Fruit fly (Drosophila melanogaster) whole organism, embryonic: ENCODE measurements around the gene Tim9b.

Experiments
- Bdp1 ChIP-seq: fragments of 200-800 bp; sonication (Bioruptor generic); optimal IDR thresholded peaks from 3 replicates; lab custom pipeline; 2016; ENCODE audit warnings: missing biosample characterization, missing genetic modification characterization
- C15 ChIP-seq: fragments of 200-800 bp; sonication (Bioruptor generic); IDR thresholded peaks from 3 replicates; pipeline ENCODE4 v1.3.6; 2022; ENCODE audit warnings: missing biosample characterization, missing genetic modification characterization
- CG1024 ChIP-seq: fragments of 200-800 bp; sonication (Bioruptor generic); IDR thresholded peaks from 2 replicates; pipeline ENCODE4 v1.3.6; 2022; ENCODE audit warnings: missing biosample characterization, missing genetic modification characterization
- CG10565 ChIP-seq: fragments of 200-800 bp; sonication (Bioruptor generic); optimal IDR thresholded peaks from 3 replicates; lab custom pipeline; 2016; ENCODE audit warnings: missing biosample characterization, mild to moderate bottlenecking, missing genetic modification characterization
- CG11696 ChIP-seq: fragments of 200-800 bp; sonication (Bioruptor generic); IDR thresholded peaks from 2 replicates; pipeline ENCODE4 v1.3.6; 2022; ENCODE audit warnings: missing biosample characterization, missing genetic modification characterization
- CG12391 ChIP-seq: fragments of 200-800 bp; sonication (Bioruptor generic); optimal IDR thresholded peaks from 3 replicates; lab custom pipeline; 2018; ENCODE audit warnings: missing biosample characterization, mild to moderate bottlenecking, missing genetic modification characterization, moderate library complexity
- CG13287 ChIP-seq: fragments of 200-800 bp; sonication (Bioruptor generic); IDR thresholded peaks from 2 replicates; pipeline ENCODE4 v1.3.6; 2022; ENCODE audit warnings: missing biosample characterization, missing genetic modification characterization; ENCODE audit not compliant: partially characterized antibody
- CG14441 ChIP-seq: fragments of 200-800 bp; sonication (Bioruptor generic); IDR thresholded peaks from 2 replicates; pipeline ENCODE4 v1.3.6; 2022; ENCODE audit warnings: missing biosample characterization, missing genetic modification characterization
- CG14965 ChIP-seq: fragments of 200-800 bp; sonication (Bioruptor generic); optimal IDR thresholded peaks from 2 replicates; lab custom pipeline; 2016; ENCODE audit warnings: missing biosample characterization, missing genetic modification characterization, borderline replicate concordance
- CG1529 ChIP-seq: fragments of 200-800 bp; sonication (Bioruptor generic); optimal IDR thresholded peaks from 3 replicates; lab custom pipeline; 2018; ENCODE audit warnings: missing biosample characterization, missing genetic modification characterization
- CG2712 ChIP-seq: fragments of 200-800 bp; optimal IDR thresholded peaks from 3 replicates; lab custom pipeline; 2019; ENCODE audit warnings: missing biosample characterization, mild to moderate bottlenecking, missing genetic modification characterization, moderate library complexity
- CG31388 ChIP-seq: fragments of 200-800 bp; sonication (Bioruptor generic); optimal IDR thresholded peaks from 2 replicates; lab custom pipeline; 2016; ENCODE audit warnings: missing biosample characterization, missing genetic modification characterization
- CG3281 ChIP-seq: fragments of 200-800 bp; sonication (Bioruptor generic); optimal IDR thresholded peaks from 3 replicates; lab custom pipeline; 2017; ENCODE audit warnings: missing biosample characterization, mild to moderate bottlenecking, missing genetic modification characterization
- CG33557 ChIP-seq: fragments of 200-800 bp; sonication (Bioruptor generic); optimal IDR thresholded peaks from 2 replicates; lab custom pipeline; 2019; ENCODE audit warnings: missing biosample characterization, mild to moderate bottlenecking, missing genetic modification characterization, moderate library complexity
- CG34224 ChIP-seq: fragments of 200-800 bp; sonication (Bioruptor generic); IDR thresholded peaks from 3 replicates; pipeline ENCODE4 v1.3.6; 2022; ENCODE audit warnings: missing biosample characterization, missing genetic modification characterization; ENCODE audit not compliant: partially characterized antibody
- CG6272 ChIP-seq: fragments of 200-800 bp; sonication (Bioruptor generic); IDR thresholded peaks from 2 replicates; pipeline ENCODE4 v1.3.6; 2022; ENCODE audit warnings: missing biosample characterization, missing genetic modification characterization
- CG7963 ChIP-seq: fragments of 200-800 bp; sonication (Bioruptor generic); IDR thresholded peaks from 3 replicates; pipeline ENCODE4 v1.3.6; 2022; ENCODE audit warnings: missing biosample characterization, missing genetic modification characterization; ENCODE audit not compliant: partially characterized antibody
- CG8089 ChIP-seq: fragments of 200-800 bp; sonication (Bioruptor generic); optimal IDR thresholded peaks from 3 replicates; lab custom pipeline; 2016; ENCODE audit warnings: missing biosample characterization, missing genetic modification characterization
- CG8924 ChIP-seq: fragments of 200-800 bp; optimal IDR thresholded peaks from 3 replicates; lab custom pipeline; 2019; ENCODE audit warnings: missing biosample characterization, mild to moderate bottlenecking, missing genetic modification characterization, moderate library complexity
- CG9876 ChIP-seq: fragments of 200-800 bp; sonication (Bioruptor generic); optimal IDR thresholded peaks from 2 replicates; lab custom pipeline; 2016; ENCODE audit warnings: missing biosample characterization, missing genetic modification characterization
- Dbx ChIP-seq: fragments of 200-800 bp; sonication (Bioruptor generic); IDR thresholded peaks from 3 replicates; pipeline ENCODE4 v1.3.6; 2022; ENCODE audit warnings: missing biosample characterization, missing genetic modification characterization
- Doc2 ChIP-seq: fragments of 200-800 bp; sonication (Bioruptor generic); IDR thresholded peaks from 2 replicates; pipeline ENCODE4 v1.3.6; 2022; ENCODE audit warnings: missing biosample characterization, missing genetic modification characterization
- Doc3 ChIP-seq: fragments of 200-800 bp; sonication (Bioruptor generic); IDR thresholded peaks from 3 replicates; pipeline ENCODE4 v1.3.6; 2022; ENCODE audit warnings: missing biosample characterization, missing genetic modification characterization; ENCODE audit not compliant: partially characterized antibody
- Ets65A ChIP-seq: fragments of 200-800 bp; sonication (Bioruptor generic); peaks from one replicate; lab custom pipeline; 2016; ENCODE audit warnings: missing biosample characterization, missing genetic modification characterization
- H2.0 ChIP-seq: fragments of 200-800 bp; sonication (Bioruptor generic); IDR thresholded peaks from 2 replicates; pipeline ENCODE4 v1.3.6; 2022; ENCODE audit warnings: missing biosample characterization, missing genetic modification characterization
- HLH4C ChIP-seq: fragments of 200-800 bp; sonication (Bioruptor generic); IDR thresholded peaks from 3 replicates; pipeline ENCODE4 v1.3.6; 2022; ENCODE audit warnings: missing biosample characterization, missing genetic modification characterization; ENCODE audit not compliant: partially characterized antibody
- Myb ChIP-seq: fragments of 200-800 bp; sonication (Bioruptor generic); optimal IDR thresholded peaks from 2 replicates; lab custom pipeline; 2016; ENCODE audit warnings: missing biosample characterization, missing genetic modification characterization
- Nf-YA ChIP-seq: fragments of 200-800 bp; sonication (Bioruptor generic); IDR thresholded peaks from 2 replicates; pipeline ENCODE4 v1.3.6; 2022; ENCODE audit warnings: missing biosample characterization, missing genetic modification characterization
- Oaz ChIP-seq: fragments of 200-800 bp; sonication (Bioruptor generic); IDR thresholded peaks from 2 replicates; pipeline ENCODE4 v1.3.6; 2022; ENCODE audit warnings: missing biosample characterization, missing genetic modification characterization
- Oli ChIP-seq: fragments of 200-800 bp; sonication (Bioruptor generic); optimal IDR thresholded peaks from 2 replicates; lab custom pipeline; 2018; ENCODE audit warnings: missing biosample characterization, mild to moderate bottlenecking, missing genetic modification characterization, moderate library complexity
- Scr ChIP-seq: fragments of 200-800 bp; sonication (Bioruptor generic); IDR thresholded peaks from 2 replicates; pipeline ENCODE4 v1.3.6; 2022; ENCODE audit warnings: missing biosample characterization, missing genetic modification characterization; ENCODE audit not compliant: partially characterized antibody
- Sox100B ChIP-seq: fragments of 200-800 bp; sonication (Bioruptor generic); optimal IDR thresholded peaks from 3 replicates; lab custom pipeline; 2018; ENCODE audit warnings: missing biosample characterization, mild to moderate bottlenecking, missing genetic modification characterization
- Xbp1 ChIP-seq: fragments of 200-800 bp; sonication (Bioruptor generic); optimal IDR thresholded peaks from 3 replicates; lab custom pipeline; 2016; ENCODE audit warnings: missing biosample characterization, mild to moderate bottlenecking, missing genetic modification characterization
- amos ChIP-seq: fragments of 200-800 bp; sonication (Bioruptor generic); IDR thresholded peaks from 2 replicates; pipeline ENCODE4 v1.3.6; 2022; ENCODE audit warnings: missing biosample characterization, missing genetic modification characterization; ENCODE audit not compliant: partially characterized antibody
- aop ChIP-seq: fragments of 200-800 bp; sonication (Bioruptor generic); IDR thresholded peaks from 2 replicates; pipeline ENCODE4 v1.3.6; 2022; ENCODE audit warnings: missing biosample characterization, missing genetic modification characterization
- ara ChIP-seq: fragments of 200-800 bp; sonication (Bioruptor generic); IDR thresholded peaks from 2 replicates; pipeline ENCODE4 v1.3.6; 2022; ENCODE audit warnings: missing biosample characterization, missing genetic modification characterization
- dmrt11E ChIP-seq: fragments of 200-800 bp; sonication (Bioruptor generic); optimal IDR thresholded peaks from 3 replicates; lab custom pipeline; 2018; ENCODE audit warnings: missing biosample characterization, mild to moderate bottlenecking, missing genetic modification characterization, moderate library complexity
- exex ChIP-seq: fragments of 200-800 bp; sonication (Bioruptor generic); optimal IDR thresholded peaks from 4 replicates; lab custom pipeline; 2018; ENCODE audit warnings: missing biosample characterization, mild to moderate bottlenecking, missing genetic modification characterization, moderate library complexity
- ham ChIP-seq: fragments of 200-800 bp; sonication (Bioruptor generic); IDR thresholded peaks from 2 replicates; pipeline ENCODE4 v1.3.6; 2022; ENCODE audit warnings: missing biosample characterization, missing genetic modification characterization
- ind ChIP-seq: fragments of 200-800 bp; sonication (Bioruptor generic); optimal IDR thresholded peaks from 3 replicates; lab custom pipeline; 2016; ENCODE audit warnings: missing biosample characterization, missing genetic modification characterization
- kay ChIP-seq: fragments of 200-800 bp; sonication (Bioruptor generic); optimal IDR thresholded peaks from 2 replicates; lab custom pipeline; 2016; ENCODE audit warnings: missing biosample characterization, missing genetic modification characterization
- p53 ChIP-seq: fragments of 200-800 bp; sonication (Bioruptor generic); optimal IDR thresholded peaks from 2 replicates; lab custom pipeline; 2016; ENCODE audit warnings: missing biosample characterization, missing genetic modification characterization
- prd ChIP-seq, 3 experiments: fragments of >200 bp in 2 of 3; fragments of 200-800 bp in 1 of 3; sonication (Bioruptor generic) in 1 of 3; optimal IDR thresholded peaks in 2 of 3; IDR thresholded peaks in 1 of 3; 2 replicates in 2 of 3; 3 replicates in 1 of 3; pipeline versions ENCODE4 v1.3.6 to Lab custom; 2017 to 2022; ENCODE audit warnings: missing biosample characterization in 1 of 3, missing genetic modification characterization in 1 of 3
- salm ChIP-seq: fragments of 200-800 bp; sonication (Bioruptor generic); optimal IDR thresholded peaks from 2 replicates; lab custom pipeline; 2018; ENCODE audit warnings: missing biosample characterization, mild to moderate bottlenecking, missing genetic modification characterization
- sc ChIP-seq, 3 experiments: fragments of >200 bp in 2 of 3; fragments of 200-800 bp in 1 of 3; sonication (Bioruptor generic) in 1 of 3; optimal IDR thresholded peaks; 2 replicates in 2 of 3; 3 replicates in 1 of 3; lab custom pipeline; 2017; ENCODE audit warnings: mild to moderate bottlenecking in 1 of 3, missing biosample characterization in 1 of 3, missing genetic modification characterization in 1 of 3, missing genetic modification reagents in 1 of 3
- slp2 ChIP-seq: fragments of 200-800 bp; sonication (Bioruptor generic); optimal IDR thresholded peaks from 2 replicates; lab custom pipeline; 2016; ENCODE audit warnings: missing biosample characterization, missing genetic modification characterization
- sr ChIP-seq: fragments of 200-800 bp; sonication (Bioruptor generic); IDR thresholded peaks from 3 replicates; pipeline ENCODE4 v1.3.6; 2022; ENCODE audit warnings: missing biosample characterization, missing genetic modification characterization
- trh ChIP-seq: fragments of 200-800 bp; sonication (Bioruptor generic); optimal IDR thresholded peaks from 2 replicates; lab custom pipeline; 2016; ENCODE audit warnings: missing biosample characterization, missing genetic modification characterization
- unc-4 ChIP-seq: fragments of 200-800 bp; sonication (Bioruptor generic); IDR thresholded peaks from 2 replicates; pipeline ENCODE4 v1.3.6; 2022; ENCODE audit warnings: missing biosample characterization, missing genetic modification characterization; ENCODE audit not compliant: partially characterized antibody

Gene Tim9b

DNA sequence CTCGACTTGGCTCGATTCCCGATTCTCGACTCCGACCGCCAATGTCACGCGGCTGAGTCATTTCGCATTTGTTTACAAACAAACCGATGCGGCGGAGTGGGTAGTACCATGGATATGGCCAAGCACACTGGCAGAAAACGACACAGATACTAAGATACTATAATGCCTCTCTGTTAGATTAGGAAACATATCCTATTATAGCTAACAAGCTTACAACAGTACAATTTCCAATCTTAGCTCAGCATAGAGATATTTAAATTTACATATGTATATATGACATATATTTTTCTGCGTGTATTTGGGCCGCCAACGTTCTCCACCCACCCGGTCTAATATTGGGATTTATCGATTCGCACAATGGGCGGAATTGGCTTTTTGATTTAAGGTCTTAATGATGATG, 14.4 kb downstream of the Tim9b start (continued):
- TF ChIP-seq CG8089 (GFP tag; lab: Kevin White, UChicago) (no peak), CG9876 (GFP tag; lab: Kevin White, UChicago) (no peak), Dbx (GFP tag; lab: Robert Waterston, UW) (peak; percentile 82), Nf-YA (peak; percentile 61; the same call in 1 of the 2 replicates), CG1529 (peak; percentile 18), slp2 (GFP tag; lab: Kevin White, UChicago) (peak; percentile 42), Xbp1 (GFP tag; lab: Kevin White, UChicago) (peak; percentile 74), unc-4 (GFP tag; lab: Robert Waterston, UW) (no peak), CG33557 (no peak), aop (GFP tag; lab: Robert Waterston, UW) (peak; percentile 52; the same call in 1 of the 2 replicates), amos (no peak), Oaz (peak; percentile 76), CG7963 (GFP tag; lab: Robert Waterston, UW) (no peak), ham (GFP tag; lab: Robert Waterston, UW) (0 out of 2 replicates have a peak, but pooled peaks have one; percentile 14), Doc2 (GFP tag; lab: Robert Waterston, UW) (no peak), C15 (0 out of 3 replicates have a peak, but pooled peaks have one; percentile 61), Doc3 (GFP tag; lab: Robert Waterston, UW) (no peak), CG13287 (GFP tag; lab: Robert Waterston, UW) (no peak), ind (peak; percentile 76), CG11696 (GFP tag; lab: Robert Waterston, UW) (0 out of 2 replicates have a peak, but pooled peaks have one; percentile 52), sr (GFP tag; lab: Robert Waterston, UW) (peak; percentile 72; the same call in 2 of the 3 replicates), kay (peak; percentile 68), CG14965 (GFP tag; lab: Kevin White, UChicago) (no peak), HLH4C (0 out of 3 replicates have a peak, but pooled peaks have one; percentile 20), CG34224 (GFP tag; lab: Robert Waterston, UW) (no peak), salm (tag; lab: Kevin White, UChicago) (no peak), CG31388 (GFP tag; lab: Kevin White, UChicago) (peak; percentile 47), CG12391 (peak; percentile 69), CG1024 (GFP tag; lab: Robert Waterston, UW) (peak; percentile 46; the same call in 1 of the 2 replicates), CG6272 (GFP tag; lab: Robert Waterston, UW) (peak; percentile 49), CG14441 (GFP tag; lab: Robert Waterston, UW) (peak; percentile 85), Ets65A (GFP tag; lab: Kevin White, UChicago) (peak; percentile 94), dmrt11E (peak; percentile 9), sc (optimal IDR thresholded peaks at IDR 0.05; lab: Kevin White, UChicago) (no peak), sc (GFP tag; optimal IDR thresholded peaks at IDR 0.05; lab: Kevin White, UChicago) (peak; percentile 27), CG2712 (tag; lab: Kevin White, UChicago) (peak; percentile 70), Oli (tag; lab: Kevin White, UChicago) (peak; percentile 78), CG8924 (tag; lab: Kevin White, UChicago) (peak; percentile 72), Bdp1 (no peak), CG3281 (peak; percentile 79), CG10565 (no peak), p53 (no peak), trh (no peak), Scr (GFP tag; lab: Robert Waterston, UW) (no peak), Sox100B (GFP tag; lab: Kevin White, UChicago) (peak; percentile 53), prd (optimal IDR thresholded peaks at IDR 0.05; lab: Kevin White, UChicago) (no peak), prd (GFP tag; IDR thresholded peaks at IDR 0.05; lab: Robert Waterston, UW) (peak; percentile 87), H2.0 (GFP tag; lab: Robert Waterston, UW) (peak; percentile 71), Myb (peak; percentile 19), ara (GFP tag; lab: Robert Waterston, UW) (peak; percentile 20; the same call in 1 of the 2 replicates), exex (tag; lab: Kevin White, UChicago) (peak; percentile 33)
